Worm (Caenorhabditis elegans): Measurements from ENCODE around the gene K04C1.2.

The K04C1.2 gene

ce11 chrX:14234366-14234765 is 4.1 kb upstream of the K04C1.2 start, which contains the start of gene srg-36:
TSS of gene srg-36 (minus strand) at chrX:14234466.
- TF ChIP-seq nhr-90 (tag; optimal IDR thresholded peaks at IDR 0.05; ENCODE audit: poor library complexity), result no peak
- no peak for TF ChIP-seq mef-2 (tag; optimal IDR thresholded peaks at IDR 0.05)
- no peak for TF ChIP-seq unc-98 (GFP tag; IDR thresholded peaks at IDR 0.05)
- no peak for TF ChIP-seq sptf-1 (tag; optimal IDR thresholded peaks at IDR 0.05)
- no peak for TF ChIP-seq zag-1 (tag; optimal IDR thresholded peaks at IDR 0.05)
- no peak for TF ChIP-seq tbx-2 (tag; optimal IDR thresholded peaks at IDR 0.05)
- no peak for TF ChIP-seq snu-23 (GFP tag; optimal IDR thresholded peaks at IDR 0.05)
- no peak for TF ChIP-seq ztf-4 (tag; optimal IDR thresholded peaks at IDR 0.05)
- TF ChIP-seq nhr-28 (tag; optimal IDR thresholded peaks at IDR 0.05), result no peak
- TF ChIP-seq ceh-88 (GFP tag; IDR thresholded peaks at IDR 0.05), result no peak
- no peak for TF ChIP-seq pax-3 (tag; optimal IDR thresholded peaks at IDR 0.05)
- no peak for TF ChIP-seq irx-1 (tag; optimal IDR thresholded peaks at IDR 0.05)

- TF ChIP-seq fos-1 (tag; optimal IDR thresholded peaks at IDR 0.05) (no peak), aha-1 (tag; optimal IDR thresholded peaks at IDR 0.05) (no peak), nhr-47 (tag; optimal IDR thresholded peaks at IDR 0.05) (no peak), hlh-17 (GFP tag; optimal IDR thresholded peaks at IDR 0.05; ENCODE audit: borderline replicate concordance) (no peak), C04F5.9 (tag; optimal IDR thresholded peaks at IDR 0.05) (no peak), nhr-19 (GFP tag; conservative IDR thresholded peaks at IDR 0.05) (no peak), unc-62 (GFP tag; optimal IDR thresholded peaks at IDR 0.05) (no peak), efl-3 (GFP tag; optimal IDR thresholded peaks at IDR 0.05) (no peak), unc-130 (tag; optimal IDR thresholded peaks at IDR 0.05) (no peak), elt-2 (tag; optimal IDR thresholded peaks at IDR 0.05) (no peak), hlh-4 (tag; optimal IDR thresholded peaks at IDR 0.05) (no peak), ztf-4 (tag; optimal IDR thresholded peaks at IDR 0.05) (no peak), C34B4.2 (tag; optimal IDR thresholded peaks at IDR 0.05) (no peak), lir-3 (tag; optimal IDR thresholded peaks at IDR 0.05; ENCODE audit: poor library complexity) (no peak), ceh-90 (tag; optimal IDR thresholded peaks at IDR 0.05) (no peak), sptf-1 (tag; optimal IDR thresholded peaks at IDR 0.05) (no peak), pqm-1 (tag; optimal IDR thresholded peaks at IDR 0.05) (no peak), fkh-4 (tag; optimal IDR thresholded peaks at IDR 0.05; ENCODE audit: borderline replicate concordance) (no peak), pag-3 (tag; optimal IDR thresholded peaks at IDR 0.05; ENCODE audit: borderline replicate concordance, insufficient read depth) (no peak)
Measured at ce11 chrX:14234932-14235331, 3.6 kb upstream of the K04C1.2 start, which contains the start of gene srg-37. TSS of gene srg-37 (minus strand) at chrX:14235032.

ce11 chrX:14236121-14236824 is 2.2 kb upstream of the K04C1.2 start:
- TF ChIP-seq grh-1 (GFP tag; IDR thresholded peaks at IDR 0.05), result no peak
- no peak for TF ChIP-seq ceh-90 (tag; optimal IDR thresholded peaks at IDR 0.05)
- no peak for TF ChIP-seq aha-1 (tag; optimal IDR thresholded peaks at IDR 0.05)
- no peak for TF ChIP-seq ceh-8 (GFP tag; optimal IDR thresholded peaks at IDR 0.05)
- TF ChIP-seq pax-3 (tag; optimal IDR thresholded peaks at IDR 0.05), result no peak
- no peak for TF ChIP-seq unc-98 (GFP tag; IDR thresholded peaks at IDR 0.05)
- no peak for TF ChIP-seq aly-2 (tag; optimal IDR thresholded peaks at IDR 0.05)
- TF ChIP-seq mab-9 (GFP tag; IDR thresholded peaks at IDR 0.05), result no peak

ce11 chrX:14240205-14240604 is 1.7 kb downstream of the K04C1.2 start:
- TF ChIP-seq nhr-71 (tag; optimal IDR thresholded peaks at IDR 0.05) (no peak), tbx-2 (tag; optimal IDR thresholded peaks at IDR 0.05) (no peak), unc-30 (tag; optimal IDR thresholded peaks at IDR 0.05) (no peak), unc-98 (GFP tag; IDR thresholded peaks at IDR 0.05) (no peak), C04F5.9 (tag; optimal IDR thresholded peaks at IDR 0.05) (no peak), nhr-11 (tag; optimal IDR thresholded peaks at IDR 0.05) (no peak), aly-2 (tag; optimal IDR thresholded peaks at IDR 0.05) (no peak), sup-37 (GFP tag; optimal IDR thresholded peaks at IDR 0.05) (no peak), ceh-88 (GFP tag; IDR thresholded peaks at IDR 0.05) (no peak), hlh-4 (tag; optimal IDR thresholded peaks at IDR 0.05) (no peak), grh-1 (GFP tag; IDR thresholded peaks at IDR 0.05) (no peak), irx-1 (tag; optimal IDR thresholded peaks at IDR 0.05) (no peak), ceh-8 (GFP tag; optimal IDR thresholded peaks at IDR 0.05) (no peak), tlp-1 (tag; optimal IDR thresholded peaks at IDR 0.05) (no peak), mab-9 (GFP tag; IDR thresholded peaks at IDR 0.05) (no peak), blmp-1 (tag; optimal IDR thresholded peaks at IDR 0.05) (no peak), egl-27 (tag; optimal IDR thresholded peaks at IDR 0.05) (no peak), xbp-1 (tag; optimal IDR thresholded peaks at IDR 0.05) (no peak), snpc-4 (tag; optimal IDR thresholded peaks at IDR 0.05) (no peak), nhr-76 (tag; optimal IDR thresholded peaks at IDR 0.05) (no peak)
